Worm (Caenorhabditis elegans) whole organism, midembryonic: ENCODE data around the gene cogc-6.

ENCODE experiments used
- T22C8.4 ChIP-seq: fragments of 200-800 bp; sonication (Bioruptor generic); IDR thresholded peaks from 2 replicates; pipeline ENCODE4 v1.3.6; 2022; ENCODE audit warnings: missing genetic modification characterization, missing compliant biosample characterization
- flt-1 ChIP-seq: fragments of 200-800 bp; sonication (Bioruptor generic); IDR thresholded peaks from 2 replicates; pipeline ENCODE4 v1.3.6; 2022; ENCODE audit warnings: missing genetic modification characterization, missing compliant biosample characterization
- ref-1 ChIP-seq: fragments of 200-800 bp; sonication (Bioruptor generic); conservative IDR thresholded peaks from 2 replicates; pipeline ENCODE4 v1.3.6; 2022; ENCODE audit warnings: missing genetic modification reagents, missing genetic modification characterization, missing compliant biosample characterization
- ztf-23 ChIP-seq: fragments of 200-800 bp; sonication (Bioruptor generic); IDR thresholded peaks from 2 replicates; pipeline ENCODE4 v1.3.6; 2022; ENCODE audit warnings: missing genetic modification reagents, missing genetic modification characterization, missing compliant biosample characterization

DNA sequence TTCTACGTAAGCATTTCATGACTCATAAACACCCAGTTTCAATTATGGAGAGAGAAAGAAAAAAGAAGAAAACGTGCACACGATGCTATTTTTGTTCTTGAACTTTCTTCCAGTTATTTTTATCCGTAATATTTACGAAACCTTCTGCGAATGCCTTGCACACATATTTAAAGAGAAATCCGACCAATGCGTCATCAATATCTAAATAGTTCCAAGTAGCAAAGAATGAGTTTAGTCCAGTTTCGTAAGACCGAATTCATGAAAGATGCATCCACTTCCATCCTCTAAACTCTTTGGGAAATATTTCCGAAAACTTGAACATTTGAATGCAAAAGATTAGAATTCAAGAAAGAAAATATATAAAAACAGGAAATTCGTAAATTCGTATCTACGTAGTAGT lies 52.0 kb downstream of the cogc-6 start:
- TF ChIP-seq flt-1 (no peak), ref-1 (no peak), ztf-23 (GFP tag; lab: Robert Waterston, UW) (no peak), T22C8.4 (no peak)
